Worm (Caenorhabditis elegans) whole organism, L1 larva: Measurements from ENCODE around the gene nep-10.

ENCODE experiments used
- nhr-12 ChIP-seq: sonication (generic microtip); optimal IDR thresholded peaks from 2 replicates; lab custom pipeline; 2017; ENCODE audit warnings: missing biosample characterization, missing genetic modification characterization
- pqm-1 ChIP-seq: sonication (generic microtip); optimal IDR thresholded peaks from 3 replicates; lab custom pipeline; 2017; ENCODE audit warnings: missing biosample characterization, missing genetic modification characterization
- snpc-4 ChIP-seq: fragments of 150-350 bp; optimal IDR thresholded peaks from 2 replicates; lab custom pipeline; 2014; ENCODE audit warnings: missing biosample characterization, missing genetic modification characterization

DNA sequence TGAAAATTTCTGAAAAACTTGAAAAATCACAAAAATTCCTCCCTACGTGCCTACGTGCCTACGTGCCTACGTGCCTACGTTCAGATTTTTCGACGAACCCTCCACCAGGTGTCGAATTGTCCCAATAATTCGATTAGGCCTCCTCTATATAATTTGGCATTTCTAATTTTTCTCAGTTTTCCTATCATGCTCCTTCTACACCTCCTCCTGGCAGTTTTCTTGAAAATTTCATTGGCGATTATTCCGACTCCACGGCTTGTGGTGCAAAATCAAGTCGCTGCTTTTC lies 37.8 kb upstream of the nep-10 start, which contains the start of gene C16C8.17:
- TF ChIP-seq snpc-4 (tag; lab: Kevin White, UChicago) (no peak), pqm-1 (tag; lab: Kevin White, UChicago) (no peak), nhr-12 (tag; lab: Kevin White, UChicago) (no peak)
